Worm (Caenorhabditis elegans) whole organism, L4 larva: Measurements from ENCODE around the gene K08F11.1.

Experiments used
- F10B5.3 ChIP-seq: sonication (generic microtip); optimal IDR thresholded peaks from 2 replicates; lab custom pipeline; 2016; ENCODE audit warnings: mild to moderate bottlenecking, missing genetic modification characterization, missing compliant biosample characterization
- F37D6.2 ChIP-seq: sonication (generic microtip); optimal IDR thresholded peaks from 2 replicates; lab custom pipeline; 2016; ENCODE audit warnings: mild to moderate bottlenecking, missing genetic modification characterization, missing compliant biosample characterization
- F44E2.7 ChIP-seq: fragments of 200-800 bp; sonication (Bioruptor generic); IDR thresholded peaks from 2 replicates; pipeline ENCODE4 v2.1.2; 2022; ENCODE audit warnings: missing genetic modification characterization, missing compliant biosample characterization
- R02D3.7 ChIP-seq: fragments of 150-350 bp; sonication (generic microtip); optimal IDR thresholded peaks from 3 replicates; lab custom pipeline; 2014; ENCODE audit warnings: missing biosample characterization, missing genetic modification characterization
- T26A8.4 ChIP-seq: fragments of 200-800 bp; sonication (Bioruptor generic); IDR thresholded peaks from 2 replicates; pipeline ENCODE4 v1.3.6; 2022; ENCODE audit warnings: missing genetic modification characterization, missing compliant biosample characterization
- Y5F2A.4 ChIP-seq: fragments of 200-800 bp; sonication (Bioruptor generic); optimal IDR thresholded peaks from 2 replicates; lab custom pipeline; 2018; ENCODE audit warnings: mild to moderate bottlenecking, missing genetic modification characterization, missing compliant biosample characterization
- ama-1 ChIP-seq: fragments of 150-350 bp; optimal IDR thresholded peaks from 2 replicates; lab custom pipeline; 2014; ENCODE audit warnings: inconsistent platforms, mixed read lengths
- ceh-20 ChIP-seq: fragments of 200-800 bp; sonication (Bioruptor generic); IDR thresholded peaks from 2 replicates; pipeline ENCODE4 v1.3.6; 2022; ENCODE audit warnings: missing genetic modification reagents, missing genetic modification characterization, missing compliant biosample characterization
- ceh-32 ChIP-seq: sonication (generic microtip); optimal IDR thresholded peaks from 2 replicates; lab custom pipeline; 2016; ENCODE audit warnings: mild to moderate bottlenecking, missing genetic modification characterization, missing compliant biosample characterization; ENCODE audit not compliant: poor library complexity
- ceh-44 ChIP-seq: fragments of 200-800 bp; sonication (Bioruptor generic); IDR thresholded peaks from 2 replicates; pipeline ENCODE4 v1.3.6; 2022; ENCODE audit warnings: missing genetic modification reagents, missing genetic modification characterization, missing compliant biosample characterization
- cey-2 ChIP-seq: sonication (generic microtip); optimal IDR thresholded peaks from 3 replicates; lab custom pipeline; 2017; ENCODE audit warnings: missing genetic modification characterization, mild to moderate bottlenecking, missing compliant biosample characterization, antibody characterized with exemption, borderline replicate concordance; ENCODE audit not compliant: insufficient read depth
- dmd-6 ChIP-seq: fragments of 200-800 bp; sonication (Bioruptor generic); IDR thresholded peaks from 2 replicates; pipeline ENCODE4 v1.3.6; 2022; ENCODE audit warnings: missing genetic modification reagents, missing genetic modification characterization, missing compliant biosample characterization
- dmd-8 ChIP-seq: fragments of 200-800 bp; sonication (Bioruptor generic); IDR thresholded peaks from 2 replicates; pipeline ENCODE4 v1.3.6; 2022; ENCODE audit warnings: missing genetic modification characterization, missing compliant biosample characterization
- duxl-1 ChIP-seq: sonication (generic microtip); optimal IDR thresholded peaks from 2 replicates; lab custom pipeline; 2016; ENCODE audit warnings: mild to moderate bottlenecking, missing genetic modification characterization, moderate library complexity, missing compliant biosample characterization; ENCODE audit not compliant: poor library complexity
- dve-1 ChIP-seq: sonication (generic microtip); optimal IDR thresholded peaks from 2 replicates; lab custom pipeline; 2017; ENCODE audit warnings: antibody characterized with exemption, mild to moderate bottlenecking, missing genetic modification characterization, missing compliant biosample characterization; ENCODE audit not compliant: insufficient read depth
- egl-43 ChIP-seq: fragments of 200-800 bp; sonication (Bioruptor generic); IDR thresholded peaks from 2 replicates; pipeline ENCODE4 v1.3.6; 2022; ENCODE audit warnings: missing genetic modification reagents, missing genetic modification characterization, missing compliant biosample characterization
- gei-8 ChIP-seq: fragments of 200-800 bp; sonication (Bioruptor generic); optimal IDR thresholded peaks from 2 replicates; lab custom pipeline; 2018; ENCODE audit warnings: mild to moderate bottlenecking, missing genetic modification characterization, missing compliant biosample characterization
- hlh-30 ChIP-seq: sonication (generic microtip); optimal IDR thresholded peaks from 2 replicates; lab custom pipeline; 2017; ENCODE audit warnings: antibody characterized with exemption, mild to moderate bottlenecking, missing genetic modification characterization, missing compliant biosample characterization; ENCODE audit not compliant: insufficient read depth
- hmg-1.1 ChIP-seq: fragments of 200-800 bp; sonication (Bioruptor generic); IDR thresholded peaks from 2 replicates; pipeline ENCODE4 v1.3.6; 2022; ENCODE audit warnings: missing genetic modification reagents, missing genetic modification characterization, missing compliant biosample characterization
- lim-7 ChIP-seq: fragments of 200-800 bp; sonication (Bioruptor generic); IDR thresholded peaks from 2 replicates; pipeline ENCODE4 v1.3.6; 2022; ENCODE audit warnings: missing genetic modification characterization, missing compliant biosample characterization
- lin-1 ChIP-seq: fragments of 200-800 bp; sonication (Bioruptor generic); IDR thresholded peaks from 2 replicates; pipeline ENCODE4 v1.3.6; 2022; ENCODE audit warnings: missing genetic modification reagents, missing genetic modification characterization, missing compliant biosample characterization
- lin-13 ChIP-seq: fragments of 150-350 bp; optimal IDR thresholded peaks from 2 replicates; lab custom pipeline; 2014; ENCODE audit warnings: missing biosample characterization, missing genetic modification reagents, missing genetic modification characterization
- lin-38 ChIP-seq: fragments of 200-800 bp; sonication (Bioruptor generic); IDR thresholded peaks from 2 replicates; pipeline ENCODE4 v1.3.6; 2022; ENCODE audit warnings: missing genetic modification reagents, missing genetic modification characterization, missing compliant biosample characterization
- lin-39 ChIP-seq: fragments of 150-350 bp; optimal IDR thresholded peaks from 2 replicates; lab custom pipeline; 2014; ENCODE audit warnings: missing biosample characterization, missing genetic modification reagents, missing genetic modification characterization
- madf-5 ChIP-seq, 2 experiments: fragments of 200-800 bp; sonication (Bioruptor generic); IDR thresholded peaks; 2 replicates each; pipeline ENCODE4 v1.3.6; 2022; ENCODE audit warnings: missing compliant biosample characterization in 2 of 2, missing genetic modification characterization in 2 of 2
- mep-1 ChIP-seq: fragments of 150-350 bp; sonication (generic microtip); optimal IDR thresholded peaks from 3 replicates; lab custom pipeline; 2014; ENCODE audit warnings: missing biosample characterization, missing genetic modification characterization
- mes-2 ChIP-seq: sonication (generic microtip); optimal IDR thresholded peaks from 2 replicates; lab custom pipeline; 2016; ENCODE audit warnings: missing genotype, mild to moderate bottlenecking, missing genetic modification characterization, missing compliant biosample characterization; ENCODE audit not compliant: poor library complexity, severe bottlenecking
- mxl-2 ChIP-seq: fragments of 200-800 bp; sonication (Bioruptor generic); conservative IDR thresholded peaks from 2 replicates; pipeline ENCODE4 v1.3.6; 2022; ENCODE audit warnings: missing genetic modification reagents, missing genetic modification characterization, missing compliant biosample characterization
- nhr-11 ChIP-seq: fragments of 150-350 bp; optimal IDR thresholded peaks from 2 replicates; lab custom pipeline; 2014; ENCODE audit warnings: missing biosample characterization, missing genetic modification characterization
- nhr-237 ChIP-seq: sonication (generic microtip); optimal IDR thresholded peaks from 2 replicates; lab custom pipeline; 2017; ENCODE audit warnings: missing biosample characterization, missing genetic modification characterization
- nhr-25 ChIP-seq: sonication (generic microtip); optimal IDR thresholded peaks from 2 replicates; lab custom pipeline; 2017; ENCODE audit warnings: missing genetic modification characterization, mild to moderate bottlenecking, missing compliant biosample characterization, antibody characterized with exemption, moderate library complexity, borderline replicate concordance; ENCODE audit not compliant: insufficient read depth
- nhr-42 ChIP-seq: fragments of 200-800 bp; sonication (Bioruptor generic); IDR thresholded peaks from 2 replicates; pipeline ENCODE4 v1.3.6; 2022; ENCODE audit warnings: missing genetic modification characterization, missing compliant biosample characterization
- nhr-77 ChIP-seq: fragments of 150-350 bp; optimal IDR thresholded peaks from 2 replicates; lab custom pipeline; 2014; ENCODE audit warnings: missing biosample characterization, missing genetic modification characterization
- pha-4 ChIP-seq, 2 experiments: fragments of 150-350 bp in 1 of 2; fragments of 200-800 bp in 1 of 2; sonication (Bioruptor generic) in 1 of 2; IDR thresholded peaks in 1 of 2; optimal IDR thresholded peaks in 1 of 2; 2 replicates each; pipeline versions ENCODE4 v1.3.6 to Lab custom; 2014 to 2022; ENCODE audit warnings: missing genetic modification characterization in 2 of 2, missing genetic modification reagents in 2 of 2, missing biosample characterization in 1 of 2, missing compliant biosample characterization in 1 of 2
- rbr-2 ChIP-seq: sonication (generic microtip); optimal IDR thresholded peaks from 2 replicates; lab custom pipeline; 2016; ENCODE audit warnings: missing genotype, missing genetic modification characterization, missing compliant biosample characterization
- saeg-2 ChIP-seq: fragments of 200-800 bp; sonication (Bioruptor generic); IDR thresholded peaks from 2 replicates; pipeline ENCODE4 v1.3.6; 2022; ENCODE audit warnings: missing genetic modification reagents, missing genetic modification characterization, missing compliant biosample characterization
- sdz-12 ChIP-seq: fragments of 200-800 bp; sonication (Bioruptor generic); optimal IDR thresholded peaks from 2 replicates; lab custom pipeline; 2018; ENCODE audit warnings: mild to moderate bottlenecking, missing genetic modification characterization, missing compliant biosample characterization
- skn-1 ChIP-seq: fragments of 150-350 bp; optimal IDR thresholded peaks from 2 replicates; lab custom pipeline; 2014; ENCODE audit warnings: missing biosample characterization, missing genetic modification characterization
- spr-1 ChIP-seq: sonication (generic microtip); optimal IDR thresholded peaks from 2 replicates; lab custom pipeline; 2016; ENCODE audit warnings: mild to moderate bottlenecking, missing genetic modification characterization, missing compliant biosample characterization
- tra-1 ChIP-seq: fragments of 200-800 bp; sonication (Bioruptor generic); IDR thresholded peaks from 2 replicates; pipeline ENCODE4 v1.3.6; 2022; ENCODE audit warnings: missing genetic modification reagents, missing genetic modification characterization, missing compliant biosample characterization
- unc-130 ChIP-seq: sonication (generic microtip); optimal IDR thresholded peaks from 2 replicates; lab custom pipeline; 2016; ENCODE audit warnings: missing genetic modification reagents, missing genetic modification characterization, missing compliant biosample characterization
- unc-62 ChIP-seq, 3 experiments: fragments of 150-350 bp in 1 of 3; sonication (generic microtip); optimal IDR thresholded peaks in 2 of 3; peaks in 1 of 3; 1 replicate in 1 of 3; 2 replicates in 2 of 3; lab custom pipeline; 2014 to 2017; ENCODE audit warnings: missing biosample characterization in 3 of 3, missing genetic modification characterization in 3 of 3, missing genetic modification reagents in 3 of 3, missing genotype in 1 of 3
- vab-7 ChIP-seq: fragments of 200-800 bp; sonication (Bioruptor generic); IDR thresholded peaks from 2 replicates; pipeline ENCODE4 v1.3.6; 2022; ENCODE audit warnings: missing genetic modification reagents, missing genetic modification characterization, missing compliant biosample characterization
- zag-1 ChIP-seq: fragments of 150-350 bp; optimal IDR thresholded peaks from 2 replicates; lab custom pipeline; 2014; ENCODE audit warnings: missing biosample characterization, missing genetic modification characterization
- ztf-11 ChIP-seq: fragments of 150-350 bp; optimal IDR thresholded peaks from 2 replicates; lab custom pipeline; 2014; ENCODE audit warnings: missing biosample characterization, missing genetic modification characterization

Gene K08F11.1

ce11 chrIV:4745422-4745821 is 20.8 kb downstream of the K08F11.1 start, which contains the start of gene timm-17B.1 (continued):
- no peak for TF ChIP-seq lin-13 (GFP tag; lab: Kevin White, UChicago)
- TF ChIP-seq dmd-6 (GFP tag; lab: Robert Waterston, UW), result 0 out of 2 replicates have a peak, but pooled peaks have one; percentile 21
- no peak for TF ChIP-seq F10B5.3
- TF ChIP-seq nhr-237 (tag; lab: Kevin White, UChicago), result no peak
- TF ChIP-seq gei-8 (GFP tag; lab: Kevin White, UChicago), result no peak
- TF ChIP-seq hlh-30, result peak; percentile 59
- no peak for TF ChIP-seq pha-4 (GFP tag; IDR thresholded peaks at IDR 0.05; lab: Robert Waterston, UW)
- TF ChIP-seq pha-4 (tag; optimal IDR thresholded peaks at IDR 0.05; lab: Kevin White, UChicago), result peak; percentile 65
- TF ChIP-seq nhr-42 (GFP tag; lab: Robert Waterston, UW), result no peak
- no peak for TF ChIP-seq dmd-8 (GFP tag; lab: Robert Waterston, UW)
- no peak for TF ChIP-seq unc-62 (GFP tag; optimal IDR thresholded peaks at IDR 0.05 in 1 of 2; lab: Kevin White, UChicago)
- no peak for TF ChIP-seq unc-62 (tag; optimal IDR thresholded peaks at IDR 0.05; lab: Kevin White, UChicago)
- no peak for TF ChIP-seq ztf-11 (tag; lab: Kevin White, UChicago)
- TF ChIP-seq dve-1 (tag; lab: Kevin White, UChicago), result peak; percentile 79
- TF ChIP-seq ama-1, result no peak
- no peak for TF ChIP-seq tra-1
- no peak for TF ChIP-seq nhr-25 (tag; lab: Kevin White, UChicago)
- peak; percentile 45 for TF ChIP-seq duxl-1 (tag; lab: Kevin White, UChicago)
- no peak for TF ChIP-seq lin-1 (GFP tag; lab: Robert Waterston, UW)
- TF ChIP-seq F37D6.2 (tag; lab: Kevin White, UChicago), result peak; percentile 45
- TF ChIP-seq spr-1 (tag; lab: Kevin White, UChicago), result peak; percentile 57
- no peak for TF ChIP-seq lin-39
- TF ChIP-seq ceh-20 (GFP tag; lab: Robert Waterston, UW), result no peak
- TF ChIP-seq hmg-1.1, result peak; percentile 66
- no peak for TF ChIP-seq madf-5 (GFP tag; IDR thresholded peaks at IDR 0.05; lab: Robert Waterston, UW)
- no peak for TF ChIP-seq skn-1 (tag; lab: Kevin White, UChicago)
- TF ChIP-seq sdz-12 (GFP tag; lab: Kevin White, UChicago), result no peak
- TF ChIP-seq mep-1 (tag; lab: Kevin White, UChicago), result peak; percentile 73
- TF ChIP-seq ceh-32, result no peak
- TF ChIP-seq rbr-2 (tag; lab: Kevin White, UChicago), result peak; percentile 55
- TF ChIP-seq zag-1 (tag; lab: Kevin White, UChicago), result no peak
- TF ChIP-seq lim-7 (GFP tag; lab: Robert Waterston, UW), result no peak
- TF ChIP-seq F44E2.7 (GFP tag; lab: Robert Waterston, UW), result no peak
- TF ChIP-seq vab-7 (GFP tag; lab: Robert Waterston, UW), result no peak
- peak; percentile 55; the same call in 1 of the 2 replicates for TF ChIP-seq T26A8.4
- peak; percentile 22 for TF ChIP-seq nhr-11 (tag; lab: Kevin White, UChicago)
- no peak for TF ChIP-seq unc-130
- TF ChIP-seq lin-38, result peak; percentile 89
- no peak for TF ChIP-seq R02D3.7
- no peak for TF ChIP-seq saeg-2 (GFP tag; lab: Robert Waterston, UW)
- TF ChIP-seq mxl-2 (GFP tag; lab: Robert Waterston, UW), result no peak
- no peak for TF ChIP-seq Y5F2A.4 (GFP tag; lab: Kevin White, UChicago)
- TF ChIP-seq nhr-77, result peak; percentile 30
- no peak for TF ChIP-seq ceh-44 (GFP tag; lab: Robert Waterston, UW)
- peak; percentile 72 for TF ChIP-seq mes-2
- no peak for TF ChIP-seq egl-43 (GFP tag; lab: Robert Waterston, UW)
- no peak for TF ChIP-seq cey-2
